Fruit fly (Drosophila melanogaster) whole organism: ENCODE measurements around the gene CPT2.

Experiments used
- CG8478 ChIP-seq: fragments of >200 bp; optimal IDR thresholded peaks from 2 replicates; lab custom pipeline; 2018; ENCODE audit warnings: inconsistent platforms
- Dll ChIP-seq: fragments of >200 bp; optimal IDR thresholded peaks from 2 replicates; lab custom pipeline; 2017
- EcR ChIP-seq, 2 experiments: fragments of >200 bp; optimal IDR thresholded peaks; 2 replicates each; lab custom pipeline; 2017; ENCODE audit warnings: missing biosample characterization in 2 of 2, missing genetic modification characterization in 2 of 2, missing genetic modification reagents in 2 of 2
- pan ChIP-seq: fragments of >200 bp; optimal IDR thresholded peaks from 2 replicates; lab custom pipeline; 2017
- psq ChIP-seq: fragments of >200 bp; optimal IDR thresholded peaks from 2 replicates; lab custom pipeline; 2017
- usp ChIP-seq: fragments of >200 bp; optimal IDR thresholded peaks from 2 replicates; lab custom pipeline; 2017; ENCODE audit warnings: missing biosample characterization, missing genetic modification characterization, mixed read lengths

CPT2 gene

dm6 chr3L:2980856-2981255, at the start of gene CPT2:
CPT2 (plus strand) TSS chr3L:2981022.
- TF ChIP-seq Dll (lab: Kevin White, UChicago) = no peak
- TF ChIP-seq CG8478 (lab: Kevin White, UChicago) = no peak
- TF ChIP-seq psq (lab: Kevin White, UChicago) = no peak
- TF ChIP-seq usp (GFP tag; lab: Kevin White, UChicago) = no peak
- no peak for TF ChIP-seq EcR (GFP tag; optimal IDR thresholded peaks at IDR 0.05; lab: Kevin White, UChicago)
- no peak for TF ChIP-seq pan

DNA sequence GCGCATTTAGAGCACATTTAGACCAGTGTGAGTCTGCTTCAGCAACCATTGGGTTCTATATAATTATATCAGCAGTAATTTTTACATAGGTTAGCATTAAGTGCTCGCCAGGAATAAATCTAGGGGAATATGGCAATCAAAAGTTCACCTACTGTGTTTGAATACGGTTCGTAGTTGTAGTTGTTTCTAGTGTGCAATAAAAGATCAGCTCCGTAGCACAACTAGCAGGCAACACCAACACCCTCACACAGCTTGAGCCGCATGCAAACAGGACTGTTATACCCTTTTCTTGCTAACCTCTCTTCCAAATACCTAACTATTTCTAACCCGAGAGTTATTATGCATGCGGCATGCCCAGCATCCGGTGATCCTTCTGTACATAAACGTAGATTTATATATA, 29.3 kb upstream of the CPT2 start, which contains the start of gene CG32846:
Gene CG32846, minus strand, starts transcription at position 101 of the 400 bp plus-strand sequence.
- TF ChIP-seq Dll (lab: Kevin White, UChicago) (no peak), pan (no peak), psq (lab: Kevin White, UChicago) (no peak)

dm6 chr3L:2960949-2961584, 19.8 kb upstream of the CPT2 start, which contains the start of the genes CG34025 and Or63a:
CG34025 (minus strand) TSS chr3L:2961049.
Or63a (plus strand) TSS chr3L:2961534.
- no peak for TF ChIP-seq psq (lab: Kevin White, UChicago)
- TF ChIP-seq usp (GFP tag; lab: Kevin White, UChicago) = no peak
- TF ChIP-seq pan = no peak
- TF ChIP-seq EcR (GFP tag; optimal IDR thresholded peaks at IDR 0.05; lab: Kevin White, UChicago) = no peak
- no peak for TF ChIP-seq CG8478 (lab: Kevin White, UChicago)
- TF ChIP-seq Dll (lab: Kevin White, UChicago) = no peak

DNA sequence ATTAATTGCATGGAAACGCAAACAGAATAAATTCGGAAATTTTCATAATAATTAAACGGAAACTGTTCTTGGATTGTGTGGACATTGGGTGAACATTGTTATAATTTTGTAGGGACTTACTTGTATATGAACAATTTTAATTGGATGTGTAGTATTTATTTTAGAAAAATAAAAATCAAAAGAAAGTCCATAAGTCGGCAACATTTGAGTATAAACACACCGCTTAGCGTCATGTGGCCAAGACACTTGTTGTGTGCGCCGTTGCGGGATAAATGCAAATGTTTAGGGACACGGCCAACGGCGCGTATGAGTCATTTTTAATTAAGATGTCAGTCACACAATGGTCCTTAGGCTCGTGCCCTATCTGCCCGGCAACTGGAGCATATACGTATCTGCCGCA, 5.5 kb downstream of the CPT2 start:
- TF ChIP-seq pan (no peak), psq (lab: Kevin White, UChicago) (no peak), usp (GFP tag; lab: Kevin White, UChicago) (no peak), EcR (GFP tag; optimal IDR thresholded peaks at IDR 0.05; lab: Kevin White, UChicago) (no peak), CG8478 (lab: Kevin White, UChicago) (no peak), Dll (lab: Kevin White, UChicago) (no peak)

DNA sequence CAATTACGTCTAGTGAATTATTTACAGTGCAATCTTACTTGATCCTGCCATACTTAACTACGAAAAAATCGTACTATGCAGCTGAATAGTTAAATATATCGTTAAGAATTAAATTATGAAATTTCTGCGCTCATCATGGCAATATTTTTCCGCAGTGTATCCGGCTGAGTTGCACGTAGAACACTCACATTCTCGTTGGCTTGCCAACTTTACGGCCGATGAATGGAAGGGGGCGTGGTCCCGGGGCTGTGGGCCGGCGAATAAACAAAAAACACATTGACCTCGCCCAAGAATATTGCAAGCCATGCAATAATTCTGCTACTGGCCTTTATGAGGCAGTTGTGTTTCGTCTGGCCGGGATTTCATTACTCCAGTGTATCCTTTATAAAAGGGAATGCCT, 6.9 kb downstream of the CPT2 start:
- no peak for TF ChIP-seq psq (lab: Kevin White, UChicago)
- TF ChIP-seq CG8478 (lab: Kevin White, UChicago) = no peak
- TF ChIP-seq usp (GFP tag; lab: Kevin White, UChicago) = no peak
- TF ChIP-seq EcR (GFP tag; optimal IDR thresholded peaks at IDR 0.05; lab: Kevin White, UChicago) = no peak
- TF ChIP-seq Dll (lab: Kevin White, UChicago) = no peak
- TF ChIP-seq pan = no peak

DNA sequence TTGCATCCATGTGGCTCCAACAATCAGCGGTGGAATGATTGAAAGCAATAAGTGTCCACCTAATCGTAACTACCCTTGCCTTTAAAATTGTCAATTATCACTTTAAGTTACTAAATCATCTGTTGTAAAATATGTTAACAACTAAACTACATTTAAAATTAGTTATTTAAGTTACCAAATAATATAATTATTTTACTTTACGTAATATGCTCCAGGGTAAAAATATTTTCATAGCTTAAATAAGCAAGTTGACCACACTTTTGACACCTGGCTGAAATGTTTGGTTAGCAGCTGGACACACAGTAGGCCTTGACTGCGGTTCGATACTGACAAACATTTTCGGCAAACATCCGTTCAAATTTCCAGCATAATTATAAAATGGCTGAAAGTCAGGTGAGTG, 14.1 kb downstream of the CPT2 start, which contains the start of gene CG2113:
Gene CG2113, plus strand, starts transcription at position 301 of the 400 bp plus-strand sequence.
- TF ChIP-seq usp (GFP tag; lab: Kevin White, UChicago) (no peak), EcR (GFP tag; optimal IDR thresholded peaks at IDR 0.05; lab: Kevin White, UChicago) (no peak), CG8478 (lab: Kevin White, UChicago) (no peak), psq (lab: Kevin White, UChicago) (no peak), Dll (lab: Kevin White, UChicago) (no peak), pan (no peak)

DNA sequence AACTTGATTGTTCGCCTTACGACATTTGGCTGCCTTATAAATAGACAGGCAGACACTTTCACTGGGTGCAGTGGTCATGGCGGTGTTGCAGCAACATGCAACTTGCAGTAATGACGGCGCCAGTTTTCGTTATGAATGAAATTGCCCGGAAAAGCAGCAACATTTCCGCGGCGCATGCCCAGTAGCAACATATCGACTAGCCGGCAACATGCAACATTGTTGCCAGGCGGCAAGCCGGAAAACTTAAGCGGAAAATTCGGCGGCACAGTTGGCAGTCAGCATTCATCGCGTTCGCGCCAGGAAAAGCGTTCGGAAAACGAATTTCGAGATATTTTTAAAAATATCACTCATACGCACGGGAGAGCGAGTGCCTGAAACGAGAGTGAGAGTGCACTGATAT, 20.6 kb downstream of the CPT2 start, which contains the start of gene FMRFaR:
Gene FMRFaR, plus strand, starts transcription at position 272 of the 400 bp plus-strand sequence.
- no peak for TF ChIP-seq Dll (lab: Kevin White, UChicago)
- TF ChIP-seq CG8478 (lab: Kevin White, UChicago) = no peak
- TF ChIP-seq usp (GFP tag; lab: Kevin White, UChicago) = no peak
- TF ChIP-seq pan = no peak
- no peak for TF ChIP-seq psq (lab: Kevin White, UChicago)
- no peak for TF ChIP-seq EcR (GFP tag; optimal IDR thresholded peaks at IDR 0.05; lab: Kevin White, UChicago)

dm6 chr3L:3013496-3013895, 32.7 kb downstream of the CPT2 start:
- TF ChIP-seq psq (lab: Kevin White, UChicago) = no peak
- no peak for TF ChIP-seq EcR (GFP tag; optimal IDR thresholded peaks at IDR 0.05; lab: Kevin White, UChicago)
- TF ChIP-seq usp (GFP tag; lab: Kevin White, UChicago) = no peak
- no peak for TF ChIP-seq Dll (lab: Kevin White, UChicago)
- TF ChIP-seq CG8478 (lab: Kevin White, UChicago) = no peak
- no peak for TF ChIP-seq pan

dm6 chr3L:3015969-3016368, 35.1 kb downstream of the CPT2 start, which contains the start of gene CG32488:
CG32488 (minus strand) TSS chr3L:3016069.
- no peak for TF ChIP-seq usp (GFP tag; lab: Kevin White, UChicago)

DNA sequence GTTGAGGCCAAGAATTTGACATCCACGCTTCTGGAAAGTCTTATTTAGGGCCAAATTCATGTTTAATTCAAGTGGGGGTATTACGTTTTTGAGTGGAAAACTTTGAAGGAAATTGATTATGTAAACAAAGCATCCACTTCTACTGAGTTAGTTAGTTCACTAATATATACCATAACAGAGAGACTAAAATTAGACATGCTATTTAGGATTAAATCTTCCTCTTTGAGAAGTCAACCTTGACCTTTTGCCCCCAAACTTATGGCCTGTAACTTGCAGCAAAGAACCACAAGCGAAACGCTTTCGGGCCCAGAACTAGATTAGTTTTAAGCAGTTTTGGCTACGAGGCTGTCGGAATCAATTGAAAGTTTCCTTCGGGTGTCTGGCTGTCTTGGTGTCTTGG, 36.3 kb downstream of the CPT2 start, which contains the start of gene CG32487:
Gene CG32487, minus strand, starts transcription at position 101 of the 400 bp plus-strand sequence.
- no peak for TF ChIP-seq Dll (lab: Kevin White, UChicago)
- TF ChIP-seq EcR (GFP tag; optimal IDR thresholded peaks at IDR 0.05; lab: Kevin White, UChicago) = no peak
- TF ChIP-seq usp (GFP tag; lab: Kevin White, UChicago) = no peak
- TF ChIP-seq pan = no peak
- TF ChIP-seq psq (lab: Kevin White, UChicago) = no peak
- TF ChIP-seq CG8478 (lab: Kevin White, UChicago) = no peak

DNA sequence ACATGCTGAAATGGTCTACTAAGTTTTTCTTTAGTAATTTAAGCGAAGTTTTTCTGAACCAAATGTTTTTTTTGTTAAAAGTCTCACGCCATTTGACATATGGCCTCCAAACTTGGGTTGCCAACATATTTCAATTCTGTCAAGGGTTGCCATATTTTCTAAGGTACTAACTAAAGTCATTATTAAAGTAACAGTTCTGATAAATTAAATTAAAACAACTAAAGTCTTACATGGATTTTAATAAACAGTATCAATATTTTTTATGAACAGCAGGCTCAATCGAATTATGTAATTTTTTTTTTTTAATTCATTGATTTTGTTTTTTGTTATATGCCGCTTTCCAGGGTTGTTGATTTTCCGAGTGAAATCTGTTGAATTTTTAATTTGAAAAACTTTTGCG, 45.6 kb downstream of the CPT2 start, which contains the start of gene aly:
Gene aly, minus strand, starts transcription at position 101 of the 400 bp plus-strand sequence.
- TF ChIP-seq Dll (lab: Kevin White, UChicago) = no peak
- TF ChIP-seq psq (lab: Kevin White, UChicago) = no peak
- TF ChIP-seq CG8478 (lab: Kevin White, UChicago) = no peak
- TF ChIP-seq usp (GFP tag; lab: Kevin White, UChicago) = no peak
- TF ChIP-seq EcR (GFP tag; optimal IDR thresholded peaks at IDR 0.05; lab: Kevin White, UChicago) = no peak
- no peak for TF ChIP-seq pan
